Worm (Caenorhabditis elegans): Measurements from ENCODE around the gene skr-7.

The skr-7 gene

DNA sequence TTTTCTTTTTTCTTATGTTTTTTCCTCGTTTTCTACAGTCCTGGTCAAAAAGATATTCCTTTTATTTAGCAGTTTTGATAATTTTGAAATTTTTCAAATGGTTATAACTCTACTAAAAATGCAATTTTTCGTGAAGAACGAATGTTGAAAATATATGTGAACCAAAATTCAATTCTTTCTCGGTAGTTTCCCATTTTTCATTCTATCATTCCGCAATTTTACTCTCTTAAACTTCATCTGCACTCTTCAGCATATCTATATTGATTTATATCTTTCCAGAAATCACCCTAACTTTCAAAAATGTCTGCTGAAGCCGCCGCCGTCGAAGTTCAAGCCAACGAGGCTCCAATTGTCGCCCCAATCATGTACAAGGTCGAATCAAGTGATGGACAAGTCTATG lies at the start of gene skr-7:
Gene skr-7 (plus strand): TSS at position 301 of the 400 bp plus-strand sequence.
- TF ChIP-seq lin-14 (GFP tag; optimal IDR thresholded peaks at IDR 0.05) (no peak), irx-1 (tag; optimal IDR thresholded peaks at IDR 0.05) (no peak), ets-5 (GFP tag; IDR thresholded peaks at IDR 0.05) (no peak), elt-2 (tag; optimal IDR thresholded peaks at IDR 0.05) (no peak), aha-1 (tag; optimal IDR thresholded peaks at IDR 0.05) (no peak), egl-13 (tag; optimal IDR thresholded peaks at IDR 0.05) (no peak), ceh-8 (GFP tag; optimal IDR thresholded peaks at IDR 0.05) (no peak), isw-1 (GFP tag; IDR thresholded peaks at IDR 0.05) (no peak), unc-30 (tag; optimal IDR thresholded peaks at IDR 0.05) (no peak)

DNA sequence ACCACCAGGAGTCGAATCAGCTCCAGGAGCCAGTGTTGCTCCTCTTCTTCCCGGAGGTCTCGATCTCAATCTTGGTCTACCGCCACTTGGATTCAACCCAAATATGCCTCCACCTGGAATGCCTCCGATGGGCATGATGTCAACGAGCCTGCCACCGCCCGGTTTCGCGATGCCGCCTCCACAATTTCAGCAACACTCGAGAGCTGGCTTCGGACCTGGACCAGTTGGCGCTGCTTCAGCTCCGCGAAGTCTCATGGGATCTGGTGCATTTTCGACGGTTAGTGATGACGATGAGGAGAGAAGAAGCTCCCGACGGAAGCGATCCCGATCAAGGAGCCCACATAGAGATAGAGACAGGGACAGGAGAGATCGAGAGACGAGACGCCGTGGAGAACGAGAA lies 49.2 kb upstream of the skr-7 start:
- TF ChIP-seq nhr-76 (tag; optimal IDR thresholded peaks at IDR 0.05) (no peak), lin-39 (tag; optimal IDR thresholded peaks at IDR 0.05) (no peak), nhr-85 (tag) (no peak), nhr-237 (tag; optimal IDR thresholded peaks at IDR 0.05) (no peak), efl-1 (optimal IDR thresholded peaks at IDR 0.05) (no peak), efl-1 (GFP tag; optimal IDR thresholded peaks at IDR 0.05 in 1 of 2) (peak in 1 of 2 experiments; percentile 89), mef-2 (tag; optimal IDR thresholded peaks at IDR 0.05) (no peak), nhr-12 (tag; optimal IDR thresholded peaks at IDR 0.05) (no peak), sup-37 (GFP tag; optimal IDR thresholded peaks at IDR 0.05) (no peak)

DNA sequence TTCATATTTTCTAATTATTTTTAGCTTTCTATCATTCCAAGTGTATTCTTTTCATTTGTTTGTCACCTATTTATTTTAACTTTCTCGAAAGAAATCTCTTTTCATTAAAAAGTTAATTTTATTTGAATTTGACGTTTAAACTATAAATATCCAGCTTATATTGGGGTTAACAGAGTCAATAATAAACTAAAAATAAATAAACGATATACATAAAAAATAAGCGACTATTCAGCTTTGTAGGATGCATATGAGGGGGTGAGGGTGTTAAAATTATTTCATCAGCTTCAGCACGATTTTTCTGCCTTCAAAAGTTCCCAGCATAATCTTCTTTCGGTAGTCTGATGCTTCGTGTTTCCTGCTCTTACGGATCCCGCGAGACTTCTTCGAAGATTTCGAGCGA lies 48.6 kb upstream of the skr-7 start:
- TF ChIP-seq fos-1 (tag; optimal IDR thresholded peaks at IDR 0.05): no peak
- TF ChIP-seq mep-1 (tag; optimal IDR thresholded peaks at IDR 0.05): no peak
- TF ChIP-seq ceh-82 (tag; optimal IDR thresholded peaks at IDR 0.05): no peak
- TF ChIP-seq swsn-7 (tag; optimal IDR thresholded peaks at IDR 0.05): no peak
- no peak for TF ChIP-seq elt-2 (tag; optimal IDR thresholded peaks at IDR 0.05)
- no peak for TF ChIP-seq mab-9 (GFP tag; IDR thresholded peaks at IDR 0.05)
- no peak for TF ChIP-seq alr-1 (tag; optimal IDR thresholded peaks at IDR 0.05; ENCODE audit: borderline replicate concordance)
- TF ChIP-seq pqm-1 (tag; optimal IDR thresholded peaks at IDR 0.05): no peak
- TF ChIP-seq hlh-4 (tag; optimal IDR thresholded peaks at IDR 0.05): no peak
- TF ChIP-seq sox-4 (tag; optimal IDR thresholded peaks at IDR 0.05): no peak
- TF ChIP-seq unc-86 (tag; optimal IDR thresholded peaks at IDR 0.05): no peak
- no peak for TF ChIP-seq elt-3 (tag; optimal IDR thresholded peaks at IDR 0.05)

DNA sequence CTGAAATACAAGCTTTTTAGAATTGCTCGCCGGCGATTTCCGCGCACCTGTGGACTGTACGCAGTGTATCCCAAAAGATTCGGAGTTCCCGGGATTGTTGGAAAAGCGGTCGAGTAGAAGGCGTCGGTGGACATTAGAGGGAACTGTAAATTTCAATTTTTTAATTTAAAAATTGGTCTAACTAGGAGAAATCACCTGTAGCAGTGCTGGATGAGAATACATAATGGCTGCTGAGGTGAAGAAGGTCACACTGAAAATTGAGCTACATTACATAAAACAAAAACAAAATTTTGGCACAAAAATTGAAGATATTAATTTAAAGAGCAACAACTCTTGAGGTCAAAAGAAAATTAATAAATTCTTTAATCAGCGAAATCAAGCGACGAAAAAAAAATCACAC lies 47.6 kb upstream of the skr-7 start, which contains the start of gene neg-1:
Gene neg-1 (minus strand): TSS at position 250 of the 400 bp plus-strand sequence.
- TF ChIP-seq nhr-19 (GFP tag; conservative IDR thresholded peaks at IDR 0.05) (no peak), lsy-2 (tag; optimal IDR thresholded peaks at IDR 0.05) (no peak)

DNA sequence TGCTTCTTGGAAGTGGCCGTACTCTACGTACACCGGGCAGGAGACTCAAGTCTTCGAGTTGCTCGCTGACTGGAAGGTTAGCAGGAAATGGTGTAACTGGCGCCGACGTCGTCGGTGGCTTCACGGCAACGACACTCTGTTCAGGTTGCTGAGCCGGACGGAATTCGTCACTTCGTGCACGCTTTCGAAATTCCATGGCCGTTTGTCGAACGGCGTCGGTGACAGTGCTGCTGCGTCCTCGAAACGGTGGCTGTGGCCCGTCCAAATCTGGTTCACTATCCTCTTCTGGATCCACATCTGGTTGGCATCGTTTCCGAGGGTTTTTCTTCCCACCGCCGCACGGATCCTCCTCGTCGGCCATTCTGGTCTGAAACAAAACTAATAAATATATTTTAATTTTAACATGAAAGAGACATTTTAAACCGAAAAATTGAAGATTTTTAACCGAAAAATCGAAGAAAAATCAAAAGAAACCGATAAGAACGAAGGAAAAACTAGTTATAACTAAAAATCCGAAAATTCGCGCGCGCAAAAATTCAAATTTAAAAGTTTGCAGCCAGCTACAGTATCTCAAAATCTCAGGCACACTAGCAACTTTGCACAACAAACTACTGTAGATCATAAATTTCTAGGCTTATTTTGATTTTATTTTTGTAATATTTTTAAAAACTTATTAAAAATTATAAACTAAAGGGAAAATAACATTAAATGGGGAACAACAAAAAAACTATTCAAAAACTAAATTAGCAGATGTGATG lies 46.2 kb upstream of the skr-7 start, which contains the start of gene F32D1.7:
Gene F32D1.7 (minus strand): TSS at position 367 of the 758 bp plus-strand sequence.
- TF ChIP-seq unc-30 (tag; optimal IDR thresholded peaks at IDR 0.05) (no peak), ztf-4 (tag; optimal IDR thresholded peaks at IDR 0.05) (no peak), pax-3 (tag; optimal IDR thresholded peaks at IDR 0.05) (no peak), dsc-1 (tag; optimal IDR thresholded peaks at IDR 0.05) (no peak), egl-27 (tag; optimal IDR thresholded peaks at IDR 0.05) (no peak), nhr-20 (tag; optimal IDR thresholded peaks at IDR 0.05) (no peak), efl-3 (GFP tag; optimal IDR thresholded peaks at IDR 0.05) (no peak), sup-37 (GFP tag; optimal IDR thresholded peaks at IDR 0.05) (no peak), C04F5.9 (tag; optimal IDR thresholded peaks at IDR 0.05) (no peak), swsn-7 (tag; optimal IDR thresholded peaks at IDR 0.05) (no peak), egl-13 (tag; optimal IDR thresholded peaks at IDR 0.05) (no peak), lin-35 (GFP tag; optimal IDR thresholded peaks at IDR 0.05) (no peak), unc-62 (GFP tag; optimal IDR thresholded peaks at IDR 0.05) (no peak), ces-1 (GFP tag; optimal IDR thresholded peaks at IDR 0.05) (no peak), tbx-2 (tag; optimal IDR thresholded peaks at IDR 0.05) (no peak), Y116A8C.19 (tag; optimal IDR thresholded peaks at IDR 0.05; ENCODE audit: borderline replicate concordance) (no peak), nhr-28 (tag; optimal IDR thresholded peaks at IDR 0.05) (no peak)

Measured in whole organism, L1 larva.